Worm (Caenorhabditis elegans) whole organism, young adult: ENCODE measurements around the gene F02D8.9.

Source experiments
- B0261.1 ChIP-seq: sonication (generic microtip); optimal IDR thresholded peaks from 2 replicates; lab custom pipeline; 2016; ENCODE audit warnings: mild to moderate bottlenecking, missing genetic modification characterization, moderate library complexity, missing compliant biosample characterization
- F10E7.11 ChIP-seq: sonication (generic microtip); optimal IDR thresholded peaks from 2 replicates; lab custom pipeline; 2017; ENCODE audit warnings: mild to moderate bottlenecking, missing genetic modification characterization, moderate library complexity, missing compliant biosample characterization
- F37B4.10 ChIP-seq: fragments of 200-800 bp; sonication (Bioruptor generic); IDR thresholded peaks from 2 replicates; pipeline ENCODE4 v1.3.6; 2022; ENCODE audit warnings: missing genetic modification characterization, missing compliant biosample characterization
- ama-1 ChIP-seq, 3 experiments: fragments of 150-350 bp in 1 of 3; sonication (generic microtip) in 2 of 3; optimal IDR thresholded peaks; 2 replicates each; lab custom pipeline; 2014 to 2018; ENCODE audit warnings: missing biosample characterization in 2 of 3, missing genetic modification characterization in 2 of 3, missing genetic modification reagents in 2 of 3
- him-1 ChIP-seq: sonication (generic microtip); optimal IDR thresholded peaks from 2 replicates; lab custom pipeline; 2016; ENCODE audit warnings: missing genotype, missing genetic modification reagents, missing genetic modification characterization, missing compliant biosample characterization
- lin-54 ChIP-seq: fragments of 200-800 bp; sonication (Bioruptor generic); optimal IDR thresholded peaks from 2 replicates; lab custom pipeline; 2018; ENCODE audit warnings: mild to moderate bottlenecking, missing genetic modification characterization, missing compliant biosample characterization
- rcor-1 ChIP-seq: fragments of 200-800 bp; sonication (Bioruptor generic); IDR thresholded peaks from 2 replicates; pipeline ENCODE4 v1.3.6; 2022; ENCODE audit warnings: missing genetic modification reagents, missing genetic modification characterization, missing compliant biosample characterization

ce11 chrV:14984593-14984992, 29.0 kb upstream of the F02D8.9 start, which contains the start of gene F02D8.4:
- TF ChIP-seq ama-1 (optimal IDR thresholded peaks at IDR 0.05; lab: Kevin White, UChicago) (no peak), ama-1 (GFP tag; optimal IDR thresholded peaks at IDR 0.05; lab: Kevin White, UChicago) (no peak), him-1 (tag; lab: Kevin White, UChicago) (no peak), rcor-1 (GFP tag; lab: Robert Waterston, UW) (no peak), lin-54 (GFP tag; lab: Kevin White, UChicago) (no peak), F10E7.11 (no peak), F37B4.10 (GFP tag; lab: Robert Waterston, UW) (no peak), B0261.1 (tag; lab: Kevin White, UChicago) (no peak)
